Fruit fly (Drosophila melanogaster) whole organism, embryonic: ENCODE measurements around the gene CG33552.
A peak's percentile ranks its signal among the peaks of the same experiment; 100 is the strongest.

Source experiments
- Bgb ChIP-seq: fragments of 200-800 bp; sonication (Bioruptor generic); IDR thresholded peaks from 2 replicates; pipeline ENCODE4 v1.3.6; 2022; ENCODE audit warnings: missing biosample characterization, missing genetic modification characterization; ENCODE audit not compliant: partially characterized antibody
- CG1024 ChIP-seq: fragments of 200-800 bp; sonication (Bioruptor generic); IDR thresholded peaks from 2 replicates; pipeline ENCODE4 v1.3.6; 2022; ENCODE audit warnings: missing biosample characterization, missing genetic modification characterization
- CG11560 ChIP-seq: fragments of 200-800 bp; sonication (Bioruptor generic); IDR thresholded peaks from 3 replicates; pipeline ENCODE4 v1.3.6; 2022; ENCODE audit warnings: missing biosample characterization, missing genetic modification characterization
- CG12104 ChIP-seq: fragments of 200-800 bp; sonication (Bioruptor generic); optimal IDR thresholded peaks from 3 replicates; lab custom pipeline; 2016; ENCODE audit warnings: missing biosample characterization, missing genetic modification characterization
- CG13775 ChIP-seq: fragments of 200-800 bp; sonication (Bioruptor generic); optimal IDR thresholded peaks from 3 replicates; lab custom pipeline; 2017; ENCODE audit warnings: missing biosample characterization, mild to moderate bottlenecking, missing genetic modification characterization
- CG14860 ChIP-seq: fragments of 200-800 bp; sonication (Bioruptor generic); IDR thresholded peaks from 3 replicates; pipeline ENCODE4 v1.3.6; 2022; ENCODE audit warnings: missing biosample characterization, missing genetic modification characterization; ENCODE audit not compliant: partially characterized antibody
- CG17328 ChIP-seq: fragments of 200-800 bp; sonication (Bioruptor generic); IDR thresholded peaks from 2 replicates; pipeline ENCODE4 v1.3.6; 2022; ENCODE audit warnings: missing biosample characterization, missing genetic modification characterization
- CG31365 ChIP-seq: fragments of 200-800 bp; sonication (Bioruptor generic); optimal IDR thresholded peaks from 2 replicates; lab custom pipeline; 2018; ENCODE audit warnings: missing biosample characterization, mild to moderate bottlenecking, missing genetic modification characterization
- CG33213 ChIP-seq: fragments of 200-800 bp; sonication (Bioruptor generic); optimal IDR thresholded peaks from 3 replicates; lab custom pipeline; 2016; ENCODE audit warnings: missing biosample characterization, missing genetic modification characterization
- CG3995 ChIP-seq: fragments of 200-800 bp; sonication (Bioruptor generic); optimal IDR thresholded peaks from 3 replicates; lab custom pipeline; 2016; ENCODE audit warnings: missing biosample characterization, missing genetic modification characterization
- CG4282 ChIP-seq: fragments of 200-800 bp; sonication (Bioruptor generic); optimal IDR thresholded peaks from 2 replicates; lab custom pipeline; 2016; ENCODE audit warnings: missing biosample characterization, missing genetic modification characterization
- CG4707 ChIP-seq: fragments of 200-800 bp; sonication (Bioruptor generic); optimal IDR thresholded peaks from 2 replicates; lab custom pipeline; 2018; ENCODE audit warnings: missing biosample characterization, mild to moderate bottlenecking, missing genetic modification characterization, moderate library complexity
- CG7357 ChIP-seq: fragments of 200-800 bp; sonication (Bioruptor generic); IDR thresholded peaks from 3 replicates; pipeline ENCODE4 v1.3.6; 2022; ENCODE audit warnings: missing biosample characterization, missing genetic modification characterization
- CG7556 ChIP-seq: fragments of 200-800 bp; sonication (Bioruptor generic); optimal IDR thresholded peaks from 2 replicates; lab custom pipeline; 2017; ENCODE audit warnings: missing biosample characterization, mild to moderate bottlenecking, missing genetic modification characterization
- CG7928 ChIP-seq: fragments of 200-800 bp; sonication (Bioruptor generic); optimal IDR thresholded peaks from 2 replicates; lab custom pipeline; 2017; ENCODE audit warnings: missing biosample characterization, mild to moderate bottlenecking, missing genetic modification characterization
- CG8281 ChIP-seq: fragments of 200-800 bp; sonication (Bioruptor generic); optimal IDR thresholded peaks from 2 replicates; lab custom pipeline; 2018; ENCODE audit warnings: missing biosample characterization, mild to moderate bottlenecking, missing genetic modification characterization, moderate library complexity
- CG9437 ChIP-seq: fragments of 200-800 bp; sonication (Bioruptor generic); optimal IDR thresholded peaks from 2 replicates; lab custom pipeline; 2018; ENCODE audit warnings: missing biosample characterization, mild to moderate bottlenecking, missing genetic modification characterization
- CG9797 ChIP-seq: fragments of 200-800 bp; sonication (Bioruptor generic); optimal IDR thresholded peaks from 3 replicates; lab custom pipeline; 2018; ENCODE audit warnings: missing biosample characterization, mild to moderate bottlenecking, missing genetic modification characterization
- Chrac-16 ChIP-seq: fragments of 200-800 bp; sonication (Bioruptor generic); optimal IDR thresholded peaks from 3 replicates; lab custom pipeline; 2016; ENCODE audit warnings: missing biosample characterization, missing genetic modification characterization
- Dbx ChIP-seq: fragments of 200-800 bp; sonication (Bioruptor generic); IDR thresholded peaks from 3 replicates; pipeline ENCODE4 v1.3.6; 2022; ENCODE audit warnings: missing biosample characterization, missing genetic modification characterization
- Dip2 ChIP-seq: fragments of 200-800 bp; sonication (Bioruptor generic); IDR thresholded peaks from 2 replicates; pipeline ENCODE4 v1.3.6; 2022; ENCODE audit warnings: missing biosample characterization, missing genetic modification characterization
- Dp ChIP-seq: fragments of 200-800 bp; sonication (Bioruptor generic); optimal IDR thresholded peaks from 2 replicates; lab custom pipeline; 2018; ENCODE audit warnings: missing biosample characterization, mild to moderate bottlenecking, missing genetic modification characterization, moderate library complexity
- E2f2 ChIP-seq: fragments of 200-800 bp; sonication (Bioruptor generic); IDR thresholded peaks from 2 replicates; pipeline ENCODE4 v1.3.6; 2022; ENCODE audit warnings: missing biosample characterization, missing genetic modification characterization
- HHEX ChIP-seq: fragments of 200-800 bp; sonication (Bioruptor generic); optimal IDR thresholded peaks from 3 replicates; lab custom pipeline; 2017; ENCODE audit warnings: missing biosample characterization, mild to moderate bottlenecking, missing genetic modification characterization, missing genetic modification reagents
- HLH54F ChIP-seq: fragments of 200-800 bp; sonication (Bioruptor generic); optimal IDR thresholded peaks from 3 replicates; lab custom pipeline; 2016; ENCODE audit warnings: missing biosample characterization, missing genetic modification characterization
- Hand ChIP-seq: fragments of 200-800 bp; sonication (Bioruptor generic); optimal IDR thresholded peaks from 2 replicates; lab custom pipeline; 2017; ENCODE audit warnings: mild to moderate bottlenecking, missing biosample characterization, missing genetic modification reagents, missing genetic modification characterization
- Hr51 ChIP-seq, 2 experiments: fragments of 200-800 bp; sonication (Bioruptor generic); optimal IDR thresholded peaks; 2 replicates in 1 of 2; 3 replicates in 1 of 2; lab custom pipeline; 2016 to 2018; ENCODE audit warnings: missing biosample characterization in 2 of 2, missing genetic modification characterization in 2 of 2, mild to moderate bottlenecking in 1 of 2, moderate library complexity in 1 of 2
- Lpt ChIP-seq: fragments of >200 bp; optimal IDR thresholded peaks from 2 replicates; lab custom pipeline; 2018; ENCODE audit warnings: missing biosample characterization, missing genetic modification characterization
- Max ChIP-seq: fragments of 200-800 bp; sonication (Bioruptor generic); optimal IDR thresholded peaks from 2 replicates; lab custom pipeline; 2016; ENCODE audit warnings: missing biosample characterization, mild to moderate bottlenecking, missing genetic modification characterization
- NC2α ChIP-seq: fragments of 200-800 bp; sonication (Bioruptor generic); optimal IDR thresholded peaks from 2 replicates; lab custom pipeline; 2016; ENCODE audit warnings: missing biosample characterization, missing genetic modification characterization
- NFAT ChIP-seq: fragments of 200-800 bp; sonication (Bioruptor generic); IDR thresholded peaks from 2 replicates; pipeline ENCODE4 v1.3.6; 2022; ENCODE audit warnings: missing biosample characterization, missing genetic modification characterization
- PHDP ChIP-seq: fragments of 200-800 bp; sonication (Bioruptor generic); optimal IDR thresholded peaks from 3 replicates; lab custom pipeline; 2018; ENCODE audit warnings: missing biosample characterization, mild to moderate bottlenecking, missing genetic modification characterization, moderate library complexity
- Rx ChIP-seq: fragments of 200-800 bp; sonication (Bioruptor generic); IDR thresholded peaks from 2 replicates; pipeline ENCODE4 v1.3.6; 2022; ENCODE audit warnings: missing biosample characterization, missing genetic modification characterization
- Sry-δ ChIP-seq: fragments of 200-800 bp; sonication (Bioruptor generic); optimal IDR thresholded peaks from 2 replicates; lab custom pipeline; 2016; ENCODE audit warnings: missing biosample characterization, missing genetic modification characterization
- Stat92E ChIP-seq, 3 experiments: fragments of >200 bp in 2 of 3; fragments of 200-800 bp in 1 of 3; sonication (Bioruptor generic) in 1 of 3; optimal IDR thresholded peaks; 2 replicates each; lab custom pipeline; 2017 to 2019; ENCODE audit warnings: missing biosample characterization in 3 of 3, missing genetic modification characterization in 3 of 3, mild to moderate bottlenecking in 1 of 3, moderate library complexity in 1 of 3
- Xbp1 ChIP-seq: fragments of 200-800 bp; sonication (Bioruptor generic); optimal IDR thresholded peaks from 3 replicates; lab custom pipeline; 2016; ENCODE audit warnings: missing biosample characterization, mild to moderate bottlenecking, missing genetic modification characterization
- ab ChIP-seq: fragments of 200-800 bp; sonication (Bioruptor generic); optimal IDR thresholded peaks from 2 replicates; lab custom pipeline; 2016; ENCODE audit warnings: missing biosample characterization, missing genetic modification characterization
- bigmax ChIP-seq: fragments of 200-800 bp; sonication (Bioruptor generic); optimal IDR thresholded peaks from 2 replicates; lab custom pipeline; 2018; ENCODE audit warnings: missing biosample characterization, mild to moderate bottlenecking, missing genetic modification characterization
- bsh ChIP-seq, 2 experiments: fragments of 200-800 bp; sonication (Bioruptor generic); optimal IDR thresholded peaks; 2 replicates each; lab custom pipeline; 2017 to 2018; ENCODE audit warnings: mild to moderate bottlenecking in 2 of 2, missing biosample characterization in 2 of 2, missing genetic modification characterization in 2 of 2, moderate library complexity in 1 of 2
- btn ChIP-seq: fragments of 200-800 bp; sonication (Bioruptor generic); optimal IDR thresholded peaks from 2 replicates; lab custom pipeline; 2016; ENCODE audit warnings: missing biosample characterization, missing genetic modification characterization
- croc ChIP-seq: fragments of 200-800 bp; sonication (Bioruptor generic); conservative IDR thresholded peaks from 3 replicates; pipeline ENCODE4 v1.3.6; 2022; ENCODE audit warnings: missing biosample characterization, missing genetic modification characterization
- eve ChIP-seq, 2 experiments: fragments of >200 bp; optimal IDR thresholded peaks; 2 replicates each; lab custom pipeline; 2017; ENCODE audit warnings: missing biosample characterization in 2 of 2, missing genetic modification characterization in 2 of 2
- grn ChIP-seq: fragments of 200-800 bp; sonication (Bioruptor generic); optimal IDR thresholded peaks from 3 replicates; lab custom pipeline; 2017; ENCODE audit warnings: missing biosample characterization, missing genetic modification characterization
- kah ChIP-seq: fragments of 200-800 bp; sonication (Bioruptor generic); optimal IDR thresholded peaks from 2 replicates; lab custom pipeline; 2018; ENCODE audit warnings: missing biosample characterization, mild to moderate bottlenecking, missing genetic modification characterization
- kni ChIP-seq: fragments of 200-800 bp; sonication (Bioruptor generic); optimal IDR thresholded peaks from 3 replicates; lab custom pipeline; 2017; ENCODE audit warnings: mild to moderate bottlenecking, missing biosample characterization, missing genetic modification reagents, missing genetic modification characterization
- lilli ChIP-seq: fragments of 200-800 bp; sonication (Bioruptor generic); optimal IDR thresholded peaks from 3 replicates; lab custom pipeline; 2016; ENCODE audit warnings: missing biosample characterization, missing genetic modification characterization
- lmd ChIP-seq: fragments of 200-800 bp; sonication (Bioruptor generic); IDR thresholded peaks from 2 replicates; pipeline ENCODE4 v1.3.6; 2022; ENCODE audit warnings: missing biosample characterization, missing genetic modification characterization
- pita ChIP-seq: fragments of 200-800 bp; sonication (Bioruptor generic); optimal IDR thresholded peaks from 2 replicates; lab custom pipeline; 2017; ENCODE audit warnings: missing biosample characterization, mild to moderate bottlenecking, missing genetic modification characterization
- sens-2 ChIP-seq: fragments of 200-800 bp; sonication (Bioruptor generic); IDR thresholded peaks from 2 replicates; pipeline ENCODE4 v1.3.6; 2022; ENCODE audit warnings: missing biosample characterization, missing genetic modification characterization
- ttk ChIP-seq: fragments of 200-800 bp; sonication (Bioruptor generic); IDR thresholded peaks from 2 replicates; pipeline ENCODE4 v2.1.2; 2022; ENCODE audit warnings: missing biosample characterization, missing genetic modification characterization
- wor ChIP-seq: fragments of 200-800 bp; sonication (Bioruptor generic); IDR thresholded peaks from 2 replicates; pipeline ENCODE4 v1.3.6; 2022; ENCODE audit warnings: missing biosample characterization, missing genetic modification characterization

The CG33552 gene

dm6 chr2L:16727578-16728023, 45.3 kb downstream of the CG33552 start, which contains the start of gene VhaSFD (continued):
- TF ChIP-seq ttk (GFP tag; lab: Robert Waterston, UW) = no peak
- TF ChIP-seq croc (GFP tag; lab: Robert Waterston, UW) = no peak
- no peak for TF ChIP-seq eve (GFP tag; optimal IDR thresholded peaks at IDR 0.05; lab: Kevin White, UChicago)
- no peak for TF ChIP-seq CG8281
- TF ChIP-seq bigmax (GFP tag; lab: Kevin White, UChicago) = no peak
- no peak for TF ChIP-seq wor
- TF ChIP-seq bsh (GFP tag; optimal IDR thresholded peaks at IDR 0.05; lab: Kevin White, UChicago) = no peak
- TF ChIP-seq Chrac-16 = no peak
- TF ChIP-seq CG33213 (GFP tag; lab: Kevin White, UChicago) = no peak
- TF ChIP-seq grn (GFP tag; lab: Kevin White, UChicago) = no peak
- no peak for TF ChIP-seq CG12104 (GFP tag; lab: Kevin White, UChicago)
- no peak for TF ChIP-seq HHEX (GFP tag; lab: Kevin White, UChicago)
- TF ChIP-seq btn (GFP tag; lab: Kevin White, UChicago) = no peak
- TF ChIP-seq NC2α (GFP tag; lab: Kevin White, UChicago) = no peak
- no peak for TF ChIP-seq Stat92E (GFP tag; optimal IDR thresholded peaks at IDR 0.05; lab: Kevin White, UChicago)
- TF ChIP-seq Dp = peak; percentile 71
- peak; percentile 40 for TF ChIP-seq lilli (GFP tag; lab: Kevin White, UChicago)
- TF ChIP-seq CG7357 (GFP tag; lab: Robert Waterston, UW) = no peak
- TF ChIP-seq Max (GFP tag; lab: Kevin White, UChicago) = no peak
- TF ChIP-seq Dip2 = no peak
- peak; percentile 75 for TF ChIP-seq E2f2 (GFP tag; lab: Robert Waterston, UW)
- TF ChIP-seq Hr51 (GFP tag; optimal IDR thresholded peaks at IDR 0.05; lab: Kevin White, UChicago) = no peak
- no peak for TF ChIP-seq sens-2 (GFP tag; lab: Robert Waterston, UW)
- TF ChIP-seq Lpt (GFP tag; lab: Kevin White, UChicago) = no peak
- TF ChIP-seq CG17328 (GFP tag; lab: Robert Waterston, UW) = 0 out of 2 replicates have a peak, but pooled peaks have one; percentile 7
- TF ChIP-seq CG7928 = no peak
- TF ChIP-seq CG11560 (tag; lab: Robert Waterston, UW) = peak; percentile 99
- no peak for TF ChIP-seq CG4282 (GFP tag; lab: Kevin White, UChicago)
- 0 out of 3 replicates have a peak, but pooled peaks have one; percentile 14 for TF ChIP-seq Dbx (GFP tag; lab: Robert Waterston, UW)
- peak; percentile 49; the same call in 1 of the 2 replicates for TF ChIP-seq NFAT (GFP tag; lab: Robert Waterston, UW)
- TF ChIP-seq CG7556 = no peak
- no peak for TF ChIP-seq Hand (GFP tag; lab: Kevin White, UChicago)
- no peak for TF ChIP-seq CG1024
- no peak for TF ChIP-seq Rx (GFP tag; lab: Robert Waterston, UW)
- no peak for TF ChIP-seq kah (GFP tag; lab: Kevin White, UChicago)
- TF ChIP-seq CG3995 (GFP tag; lab: Kevin White, UChicago) = peak; percentile 55
- no peak for TF ChIP-seq pita (GFP tag; lab: Kevin White, UChicago)
- TF ChIP-seq CG31365 = no peak
- TF ChIP-seq Bgb (GFP tag; lab: Robert Waterston, UW) = peak; percentile 83
- no peak for TF ChIP-seq kni (GFP tag; lab: Kevin White, UChicago)
- TF ChIP-seq lmd = no peak
- no peak for TF ChIP-seq ab (GFP tag; lab: Kevin White, UChicago)
- peak; percentile 0 for TF ChIP-seq PHDP (tag; lab: Kevin White, UChicago)
- no peak for TF ChIP-seq HLH54F
- TF ChIP-seq CG14860 (GFP tag; lab: Robert Waterston, UW) = peak; percentile 47; the same call in 2 of the 3 replicates
- peak; percentile 30 for TF ChIP-seq Xbp1
- peak; percentile 23 for TF ChIP-seq Sry-δ
- peak; percentile 56 for TF ChIP-seq CG9797 (GFP tag; lab: Kevin White, UChicago)
- TF ChIP-seq CG4707 = no peak
- TF ChIP-seq CG13775 (GFP tag; lab: Kevin White, UChicago) = no peak
- TF ChIP-seq CG9437 (GFP tag; lab: Kevin White, UChicago) = no peak
